Fruit fly (Drosophila melanogaster) whole organism, larva: ENCODE results near the gene CG14439.

Source experiments
- noc ChIP-seq: fragments of 200-800 bp; sonication (Bioruptor generic); optimal IDR thresholded peaks from 3 replicates; lab custom pipeline; 2019; ENCODE audit warnings: missing biosample characterization, mild to moderate bottlenecking, missing genetic modification characterization, moderate library complexity

CG14439 gene

DNA sequence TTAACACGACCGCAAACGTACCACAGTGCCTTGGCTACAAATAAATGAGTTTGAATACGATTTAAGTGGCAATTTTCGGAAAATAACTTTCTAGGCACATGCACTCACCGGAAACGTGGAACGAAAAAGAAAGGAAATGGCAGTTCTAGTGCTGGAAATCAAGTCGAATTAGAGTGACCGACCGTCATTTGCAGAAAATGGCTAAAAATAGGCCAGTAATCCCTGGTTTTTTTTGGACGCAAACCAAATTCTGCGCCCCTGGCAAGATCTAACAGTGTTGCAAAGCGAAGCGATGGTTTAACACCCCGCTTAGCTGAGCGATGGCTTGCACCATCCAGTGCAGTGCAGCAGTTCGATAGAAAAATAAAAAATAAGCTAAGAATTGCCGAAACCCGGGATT lies 3.3 kb upstream of the CG14439 start, which contains the start of gene RpL17:
RpL17 (minus strand) TSS at position 151 of the 400 bp plus-strand sequence.
- peak; percentile 64 for TF ChIP-seq noc

DNA sequence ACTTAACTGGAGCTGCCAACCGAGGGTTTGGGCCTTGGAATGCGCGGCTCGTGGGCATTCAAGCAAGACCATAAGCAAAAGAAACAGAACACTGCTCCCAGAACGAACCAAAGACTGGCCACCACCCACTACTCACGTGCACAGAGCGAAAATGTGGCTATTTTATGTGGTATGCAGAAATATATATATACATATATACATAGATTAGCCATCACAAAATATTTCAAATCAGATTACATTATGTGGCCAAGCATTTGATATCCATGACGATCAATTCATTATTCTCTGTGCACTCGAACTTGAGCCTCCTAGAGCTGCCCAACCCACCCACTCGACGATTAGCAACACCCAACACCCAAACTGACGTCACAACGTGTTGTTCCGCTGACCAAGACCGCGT lies 1.8 kb upstream of the CG14439 start:
- no peak for TF ChIP-seq noc

DNA sequence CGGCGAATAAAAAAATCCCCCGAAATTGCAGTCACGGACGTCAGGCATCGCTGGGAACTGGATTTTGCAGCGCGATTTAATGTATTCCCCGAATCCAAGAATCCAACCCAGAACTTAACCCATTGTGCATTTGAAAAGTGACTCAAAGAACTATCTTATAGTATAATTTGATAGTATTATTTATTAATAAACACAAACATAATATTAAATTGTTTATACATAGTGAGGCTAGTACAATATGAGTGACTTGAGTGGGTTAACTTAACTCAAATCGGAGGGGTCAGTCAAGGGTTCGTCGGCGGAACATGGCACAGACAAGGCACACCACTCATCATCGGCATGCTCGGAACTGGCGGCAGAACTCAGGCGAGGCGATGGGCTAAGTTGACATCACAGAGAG lies 1.1 kb upstream of the CG14439 start:
- TF ChIP-seq noc = no peak

DNA sequence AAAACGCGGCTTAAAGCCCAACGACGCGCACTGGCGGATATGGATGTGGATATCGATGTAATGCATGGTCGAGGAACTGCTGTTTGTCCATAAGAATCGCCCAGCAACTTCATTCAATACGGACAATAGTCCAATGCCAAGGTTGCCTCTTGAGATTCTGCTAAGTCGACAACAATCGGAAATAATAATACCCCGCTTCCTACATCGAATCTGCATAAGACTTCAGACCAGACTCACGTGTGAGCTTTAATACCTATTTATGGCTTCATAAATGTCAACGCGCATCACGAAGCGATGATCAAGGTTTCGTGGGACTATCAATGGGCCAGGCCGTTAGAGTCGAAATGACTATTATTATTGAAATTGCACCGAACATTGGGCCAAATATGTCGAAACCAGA lies 4.6 kb downstream of the CG14439 start:
- TF ChIP-seq noc = no peak

DNA sequence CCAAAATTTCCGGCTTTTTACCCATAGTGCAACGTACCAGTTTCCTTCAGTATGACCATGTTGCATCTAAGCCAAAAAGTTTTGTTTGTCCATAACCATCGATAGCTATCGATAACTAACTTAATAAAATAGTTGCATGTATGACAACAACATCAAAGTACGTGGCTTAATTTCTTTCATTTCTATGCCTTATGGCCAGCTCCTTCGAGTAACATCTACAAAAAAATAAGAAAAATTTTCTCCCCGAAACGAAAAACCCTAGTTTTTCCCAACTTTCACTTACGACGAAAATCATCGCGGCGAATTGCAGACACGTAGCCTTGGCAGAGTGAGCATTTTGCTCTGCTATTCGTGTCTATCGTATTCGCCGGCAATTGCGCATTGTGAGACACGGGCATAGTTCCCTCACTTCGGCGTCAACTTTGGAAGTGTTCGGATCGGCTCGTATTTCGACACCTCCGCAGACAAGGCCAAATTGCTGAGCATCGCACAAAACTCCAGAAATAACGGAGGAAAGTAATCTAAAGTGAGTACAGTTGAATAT lies 8.9 kb downstream of the CG14439 start, which contains the start of gene sov:
sov (plus strand) TSS at position 148 of the 544 bp plus-strand sequence.
- TF ChIP-seq noc = no peak

DNA sequence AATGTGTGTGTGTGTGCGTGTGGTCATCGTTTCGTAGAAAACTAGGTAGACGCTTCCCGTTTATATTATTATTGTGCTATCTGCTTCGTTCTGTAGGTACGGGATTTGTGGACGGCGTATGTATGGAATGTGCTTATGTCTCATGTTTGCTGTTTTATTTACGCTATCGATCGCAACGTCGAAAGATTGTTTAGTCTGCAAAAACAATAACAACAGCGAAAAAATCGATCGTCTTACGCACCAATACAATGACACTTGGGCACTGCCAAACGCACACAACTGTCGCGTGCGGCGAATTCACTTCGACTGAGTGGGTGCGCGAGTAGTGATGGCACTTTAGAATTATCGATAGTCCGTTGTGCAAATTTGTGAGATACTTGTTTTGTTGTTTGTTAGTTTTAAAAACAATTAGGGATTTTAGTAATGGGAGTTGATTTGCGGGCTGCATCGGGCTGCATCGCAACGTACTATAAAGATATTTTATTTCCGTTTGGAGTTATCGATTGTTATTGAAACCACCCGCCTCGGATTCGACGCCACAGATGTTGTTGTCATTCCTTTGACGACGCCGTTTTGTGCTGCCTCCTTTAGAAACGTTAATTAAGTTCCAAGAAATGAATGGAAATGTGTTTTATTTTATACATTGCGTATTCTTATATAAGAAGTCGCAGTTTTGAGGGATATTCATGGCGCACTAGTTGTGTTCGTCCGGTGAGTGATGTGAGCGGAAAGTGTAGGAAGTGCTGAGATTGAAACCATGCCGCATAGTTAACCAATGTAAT lies 12.0 kb downstream of the CG14439 start:
- TF ChIP-seq noc = no peak

DNA sequence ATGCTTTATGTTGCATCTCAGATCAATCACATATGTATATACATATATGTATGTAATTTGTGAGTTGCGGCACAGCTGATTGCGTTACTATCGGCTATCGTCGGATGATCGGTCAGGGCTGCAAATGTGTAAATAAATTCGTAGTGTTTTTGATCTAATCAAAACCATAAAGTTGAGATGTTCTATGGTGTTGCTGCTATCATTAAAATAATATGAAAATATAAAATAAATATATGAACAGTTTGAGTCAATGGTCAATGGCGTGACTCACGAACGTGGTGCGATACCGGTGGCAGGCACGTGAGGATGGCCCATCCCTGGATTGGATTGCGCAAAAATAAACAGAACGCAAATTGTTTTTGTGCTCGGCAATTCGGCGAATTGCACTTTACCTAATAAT lies 23.6 kb downstream of the CG14439 start, which contains the start of gene Coq7:
Coq7 (plus strand) TSS at position 302 of the 400 bp plus-strand sequence.
- peak; percentile 77 for TF ChIP-seq noc

DNA sequence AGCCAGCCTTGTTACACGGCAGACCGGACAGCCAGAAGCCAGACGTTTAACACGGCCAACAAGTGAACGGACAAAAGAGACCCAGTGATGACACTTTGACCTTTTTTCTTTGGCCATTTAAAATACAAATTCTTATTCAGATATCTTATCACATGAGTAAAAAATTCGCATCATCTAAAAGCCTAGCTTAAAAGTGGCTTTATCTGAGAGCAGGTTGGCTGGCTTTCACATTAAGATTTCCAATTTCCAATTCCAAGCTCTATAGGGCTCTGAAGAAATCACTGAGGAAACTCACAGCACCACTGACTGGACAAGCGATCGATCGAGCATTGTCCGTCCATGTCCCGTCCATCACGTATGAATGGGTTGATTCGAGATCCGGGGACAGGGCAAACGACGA lies 28.3 kb downstream of the CG14439 start:
- no peak for TF ChIP-seq noc

DNA sequence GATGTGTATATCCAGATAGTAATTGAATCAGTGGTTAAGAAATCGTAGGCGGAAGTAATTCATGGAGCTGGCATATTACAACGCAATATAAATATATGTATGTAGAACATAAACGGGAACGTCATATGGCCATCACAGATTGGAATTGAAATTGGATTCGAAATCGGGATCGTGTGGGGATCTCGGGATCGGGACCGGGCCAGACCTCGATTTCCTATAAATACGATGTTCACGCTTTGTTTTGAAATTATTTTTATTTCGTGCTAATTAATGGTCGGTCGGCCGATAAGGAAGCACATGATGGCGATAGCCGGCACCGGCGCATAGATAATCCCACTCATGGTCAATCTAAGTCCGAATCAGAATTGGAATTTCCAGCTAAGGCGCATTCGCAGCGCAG lies 28.9 kb downstream of the CG14439 start:
- TF ChIP-seq noc = peak; percentile 28

DNA sequence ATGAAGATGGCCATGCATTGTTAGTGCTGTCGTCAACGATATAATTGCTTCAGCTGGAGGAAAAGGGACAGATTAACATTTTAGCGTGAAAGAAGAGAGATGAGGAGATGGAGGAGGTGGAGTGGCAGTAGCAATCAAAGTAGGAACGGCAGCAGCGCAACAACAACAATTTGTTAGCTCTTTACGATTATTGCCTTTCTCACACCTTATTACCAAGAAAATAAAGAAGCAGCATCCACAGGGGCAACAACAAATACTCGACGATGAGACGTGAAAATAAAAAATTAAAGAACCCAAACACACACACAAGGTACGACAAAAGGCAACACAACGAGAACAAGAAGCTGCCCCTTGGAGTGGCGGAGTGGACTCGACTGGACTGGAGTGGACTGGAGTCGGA lies 29.6 kb downstream of the CG14439 start:
- no peak for TF ChIP-seq noc

DNA sequence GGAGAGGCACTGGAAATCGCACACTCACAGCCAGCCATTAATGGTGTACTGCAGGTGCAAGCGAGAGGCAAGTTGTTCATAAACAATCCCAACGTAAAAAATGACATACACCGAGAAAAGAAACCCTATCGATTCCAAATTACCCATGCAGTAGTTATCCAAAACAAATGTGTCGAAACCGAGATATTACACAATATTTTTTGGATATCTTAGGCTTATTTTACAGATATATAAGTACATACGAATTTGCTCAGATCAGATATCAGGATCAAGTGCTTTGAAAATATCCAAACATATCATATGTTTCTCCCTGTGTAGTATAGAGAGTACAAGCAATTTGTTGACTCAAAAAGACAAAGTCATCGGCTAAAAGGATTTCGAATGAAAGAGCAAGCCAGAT lies 30.1 kb downstream of the CG14439 start:
- no peak for TF ChIP-seq noc

DNA sequence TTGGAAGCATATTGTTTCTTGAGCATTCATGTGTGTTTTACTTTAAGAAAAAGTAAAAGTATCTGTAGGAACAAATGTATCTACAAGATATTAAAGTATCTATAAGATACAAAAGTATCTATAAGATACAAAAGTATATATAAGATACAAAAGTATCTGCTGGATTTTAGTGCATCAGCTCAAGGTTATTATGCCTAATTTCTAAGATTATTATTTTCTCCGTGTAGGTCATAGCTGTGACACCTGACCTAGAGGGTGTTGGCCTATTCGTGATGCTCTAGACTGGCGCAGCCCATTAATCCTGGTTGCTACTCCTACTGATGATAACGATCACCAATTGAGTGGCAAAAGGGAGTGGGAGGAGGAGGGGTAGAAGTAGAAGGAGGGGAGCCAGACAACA lies 30.7 kb downstream of the CG14439 start:
- TF ChIP-seq noc = no peak

DNA sequence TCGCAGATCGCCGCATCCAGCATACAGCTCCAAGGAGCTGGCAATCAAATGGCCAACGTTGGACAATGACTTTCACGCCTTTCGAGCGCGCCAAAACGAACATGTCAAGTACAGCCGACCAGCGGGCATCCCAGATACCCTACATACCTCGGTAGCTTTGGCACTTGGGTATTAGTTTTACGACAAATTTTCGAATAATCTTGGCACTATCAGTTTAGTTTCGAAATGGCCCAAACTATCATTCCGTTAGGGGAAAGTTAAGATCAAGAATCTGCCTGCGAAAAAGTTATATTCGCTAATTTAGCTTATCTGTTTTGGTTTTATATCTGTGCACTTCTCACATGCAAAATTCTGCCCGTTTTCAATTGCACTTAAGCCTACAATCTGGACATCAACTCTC lies 31.4 kb downstream of the CG14439 start:
- no peak for TF ChIP-seq noc

DNA sequence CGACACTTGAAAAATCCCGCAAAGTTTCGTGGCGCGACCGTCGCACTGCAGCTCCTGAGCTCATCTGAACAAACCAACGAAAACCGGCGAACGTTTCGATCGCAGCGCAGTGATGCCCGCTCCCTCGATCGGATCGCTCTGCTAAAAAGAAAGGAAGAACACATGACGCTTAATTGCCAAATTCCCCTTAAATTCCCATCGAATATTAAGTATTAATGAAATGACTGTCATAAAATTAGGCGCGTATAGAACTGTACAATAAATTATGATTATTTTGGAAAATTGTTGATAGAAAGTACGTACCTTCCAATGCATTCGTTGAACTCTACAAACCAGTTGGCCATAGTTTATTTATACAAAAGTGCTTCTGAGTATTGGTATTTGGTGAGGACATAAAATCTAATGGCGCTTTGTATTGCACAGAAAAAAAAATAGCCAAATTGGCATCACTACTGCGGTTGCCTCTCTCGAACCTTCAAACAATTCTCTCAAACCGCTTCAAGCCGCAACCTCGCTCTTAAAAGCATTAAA lies 32.3 kb downstream of the CG14439 start, which contains the start of gene shf:
shf (minus strand) TSS at position 51 of the 531 bp plus-strand sequence.
- no peak for TF ChIP-seq noc

DNA sequence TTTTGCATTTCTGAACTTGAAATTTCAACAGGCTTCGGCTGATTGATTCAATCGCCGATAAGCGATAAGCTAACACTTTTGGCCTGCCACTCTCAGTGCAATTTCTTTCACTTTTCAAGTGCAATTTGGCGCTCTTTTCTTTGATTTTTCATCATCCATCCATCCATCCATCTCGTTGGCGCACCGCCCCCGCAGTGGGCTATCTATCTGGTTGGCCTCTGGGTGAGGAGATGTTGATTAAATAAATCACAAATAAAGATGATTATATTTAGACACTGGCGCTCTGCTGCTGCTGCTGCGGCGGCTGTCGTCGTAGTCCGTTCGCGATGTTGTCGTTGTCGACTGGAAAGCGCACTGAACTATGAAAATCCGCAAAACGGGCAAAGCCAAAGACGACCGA lies 43.6 kb downstream of the CG14439 start:
- no peak for TF ChIP-seq noc

DNA sequence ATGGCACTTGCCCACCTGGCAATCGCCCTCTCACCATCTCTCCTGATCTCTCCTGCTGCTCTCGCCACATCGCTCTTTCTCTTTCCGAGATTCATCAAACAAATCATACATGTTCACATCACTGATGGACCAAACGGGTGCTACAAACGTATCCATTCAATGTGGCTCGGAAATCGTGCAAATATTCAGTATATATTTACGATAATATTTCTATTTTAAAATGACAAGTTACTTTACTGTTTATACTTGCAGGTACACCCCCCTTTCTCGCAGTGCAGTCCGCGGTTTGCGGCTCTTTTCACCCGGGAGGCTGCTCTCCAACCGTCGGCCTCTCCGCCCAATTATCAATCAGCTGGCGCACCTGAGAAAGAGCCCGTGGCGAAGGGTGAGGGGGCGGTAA lies 44.2 kb downstream of the CG14439 start:
- TF ChIP-seq noc = peak; percentile 43

DNA sequence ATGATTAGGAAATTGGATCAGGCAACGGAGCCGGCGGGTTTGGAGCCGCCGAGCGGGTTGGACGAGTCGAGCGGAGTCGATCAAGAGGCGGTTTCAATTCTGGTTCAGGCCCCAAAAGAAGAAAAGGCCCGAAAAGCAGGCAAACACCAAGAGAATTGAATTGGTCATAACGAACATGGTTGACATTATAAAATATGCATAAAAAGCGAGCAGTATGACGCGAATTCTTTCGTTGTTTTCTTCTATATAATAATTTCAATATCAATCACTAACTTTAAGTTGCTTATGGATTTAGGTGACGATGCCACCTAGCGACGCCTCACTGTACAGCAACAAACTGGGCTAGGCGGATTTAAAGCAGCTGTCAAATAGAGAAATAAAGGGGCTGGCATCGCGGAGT lies 45.5 kb downstream of the CG14439 start:
- no peak for TF ChIP-seq noc

DNA sequence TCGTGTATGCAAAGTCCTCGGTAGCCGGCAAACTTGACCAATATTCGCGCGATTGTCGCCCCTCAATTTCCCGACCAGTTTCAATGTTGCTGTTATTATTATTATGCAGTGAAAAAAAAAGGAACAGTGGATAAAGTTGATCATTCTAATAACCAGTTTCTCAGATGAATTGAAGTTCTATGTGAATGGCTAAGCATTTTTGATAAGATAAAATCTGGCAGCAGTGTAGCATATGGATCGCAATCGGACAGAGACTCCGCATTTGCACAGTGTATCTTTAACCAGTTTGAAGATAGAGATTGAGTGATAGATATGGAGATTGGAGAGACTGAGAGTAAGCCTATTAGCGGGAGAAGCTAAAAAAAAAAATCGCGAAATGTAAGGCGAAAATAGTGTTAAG lies 46.0 kb downstream of the CG14439 start:
- TF ChIP-seq noc = peak; percentile 82
